Worm (Caenorhabditis elegans) whole organism, L1 larva: ENCODE results near the gene Y43F8B.25.

Experiments
- blmp-1 ChIP-seq: fragments of 150-350 bp; optimal IDR thresholded peaks from 2 replicates; lab custom pipeline; 2014; ENCODE audit warnings: missing biosample characterization, missing genetic modification characterization
- ces-1 ChIP-seq: fragments of 150-350 bp; optimal IDR thresholded peaks from 2 replicates; lab custom pipeline; 2014; ENCODE audit warnings: missing biosample characterization, missing genetic modification reagents, missing genetic modification characterization
- elt-3 ChIP-seq, 6 experiments: fragments of 150-350 bp in 1 of 6; sonication (generic microtip); optimal IDR thresholded peaks; 2 replicates each; lab custom pipeline; 2017 to 2018; ENCODE audit warnings: missing biosample characterization in 6 of 6, missing genetic modification characterization in 6 of 6, inconsistent platforms in 1 of 6
- jun-1 ChIP-seq: fragments of 150-350 bp; optimal IDR thresholded peaks from 2 replicates; lab custom pipeline; 2014; ENCODE audit warnings: missing biosample characterization, missing genetic modification reagents, missing genetic modification characterization
- nhr-237 ChIP-seq: fragments of 150-350 bp; optimal IDR thresholded peaks from 2 replicates; lab custom pipeline; 2014; ENCODE audit warnings: missing biosample characterization, missing genetic modification characterization
- pax-3 ChIP-seq: fragments of 200-800 bp; sonication (Bioruptor generic); optimal IDR thresholded peaks from 2 replicates; lab custom pipeline; 2018; ENCODE audit warnings: mild to moderate bottlenecking, missing genetic modification characterization, moderate library complexity, missing compliant biosample characterization
- snpc-4 ChIP-seq: fragments of 150-350 bp; optimal IDR thresholded peaks from 2 replicates; lab custom pipeline; 2014; ENCODE audit warnings: missing biosample characterization, missing genetic modification characterization
- sup-37 ChIP-seq: fragments of 200-800 bp; sonication (Bioruptor generic); optimal IDR thresholded peaks from 2 replicates; lab custom pipeline; 2018; ENCODE audit warnings: mild to moderate bottlenecking, missing genetic modification characterization, missing compliant biosample characterization
- unc-62 ChIP-seq: fragments of 150-350 bp; optimal IDR thresholded peaks from 2 replicates; lab custom pipeline; 2014; ENCODE audit warnings: missing biosample characterization, missing genetic modification reagents, missing genetic modification characterization

ce11 chrV:19448805-19449204 is 13.9 kb upstream of the Y43F8B.25 start, which contains the start of gene M04C3.2:
- TF ChIP-seq jun-1 (tag; lab: Kevin White, UChicago) = no peak
- no peak for TF ChIP-seq elt-3 (tag; optimal IDR thresholded peaks at IDR 0.05; lab: Kevin White, UChicago)
- TF ChIP-seq sup-37 = no peak
- no peak for TF ChIP-seq snpc-4 (tag; lab: Kevin White, UChicago)
- no peak for TF ChIP-seq pax-3 (tag; lab: Kevin White, UChicago)
- TF ChIP-seq unc-62 (GFP tag; lab: Kevin White, UChicago) = no peak
- TF ChIP-seq nhr-237 (tag; lab: Kevin White, UChicago) = no peak
- TF ChIP-seq ces-1 (GFP tag; lab: Kevin White, UChicago) = no peak
- TF ChIP-seq blmp-1 (tag; lab: Kevin White, UChicago) = no peak
